Worm (Caenorhabditis elegans): Measurements from ENCODE around the gene math-1.

- TF ChIP-seq nhr-237 (tag; optimal IDR thresholded peaks at IDR 0.05) = no peak
- TF ChIP-seq ama-1 (optimal IDR thresholded peaks at IDR 0.05) = no peak
- no peak for TF ChIP-seq mep-1 (tag; optimal IDR thresholded peaks at IDR 0.05)
- TF ChIP-seq ztf-7 (tag; optimal IDR thresholded peaks at IDR 0.05) = no peak
These were observed 34.8 kb upstream of the math-1 start, which contains the start of gene T16A1.4 for ce11 chrII:2081257-2081656.

Data from whole organism, L4 larva.